Fruit fly (Drosophila melanogaster) whole organism, embryonic: Measurements from ENCODE around the gene CG31875.
A peak's percentile ranks its signal among the peaks of the same experiment; 100 is the strongest.

Experiments used
- Awh ChIP-seq: fragments of 200-800 bp; sonication (Bioruptor generic); IDR thresholded peaks from 2 replicates; pipeline ENCODE4, ENCODE4 v1.3.6; 2022; ENCODE audit warnings: missing biosample characterization, missing genetic modification characterization
- B-H2 ChIP-seq: fragments of 200-800 bp; sonication (Bioruptor generic); optimal IDR thresholded peaks from 2 replicates; lab custom pipeline; 2018; ENCODE audit warnings: missing biosample characterization, mild to moderate bottlenecking, missing genetic modification characterization
- CG10321 ChIP-seq: fragments of 200-800 bp; sonication (Bioruptor generic); IDR thresholded peaks from 2 replicates; pipeline ENCODE4 v1.3.6; 2022; ENCODE audit warnings: missing biosample characterization, missing genetic modification characterization
- CG12299 ChIP-seq: fragments of 200-800 bp; sonication (Bioruptor generic); optimal IDR thresholded peaks from 2 replicates; lab custom pipeline; 2018; ENCODE audit warnings: missing biosample characterization, mild to moderate bottlenecking, missing genetic modification characterization
- CG13296 ChIP-seq: fragments of 200-800 bp; sonication (Bioruptor generic); optimal IDR thresholded peaks from 3 replicates; lab custom pipeline; 2018; ENCODE audit warnings: missing biosample characterization, mild to moderate bottlenecking, missing genetic modification characterization
- CG14860 ChIP-seq: fragments of 200-800 bp; sonication (Bioruptor generic); IDR thresholded peaks from 3 replicates; pipeline ENCODE4 v1.3.6; 2022; ENCODE audit warnings: missing biosample characterization, missing genetic modification characterization; ENCODE audit not compliant: partially characterized antibody
- CG15479 ChIP-seq: fragments of 200-800 bp; sonication (Bioruptor generic); optimal IDR thresholded peaks from 3 replicates; lab custom pipeline; 2019; ENCODE audit warnings: missing biosample characterization, mild to moderate bottlenecking, missing genetic modification characterization, moderate library complexity
- CG1603 ChIP-seq: fragments of 200-800 bp; sonication (Bioruptor generic); optimal IDR thresholded peaks from 2 replicates; lab custom pipeline; 2019; ENCODE audit warnings: missing biosample characterization, mild to moderate bottlenecking, missing genetic modification characterization, moderate library complexity
- CG17359 ChIP-seq: fragments of 200-800 bp; sonication (Bioruptor generic); optimal IDR thresholded peaks from 3 replicates; lab custom pipeline; 2018; ENCODE audit warnings: missing biosample characterization, mild to moderate bottlenecking, missing genetic modification characterization, moderate library complexity
- CG3163 ChIP-seq: fragments of 200-800 bp; sonication (Bioruptor generic); optimal IDR thresholded peaks from 3 replicates; lab custom pipeline; 2016; ENCODE audit warnings: missing biosample characterization, missing genetic modification characterization
- CG33213 ChIP-seq: fragments of 200-800 bp; sonication (Bioruptor generic); optimal IDR thresholded peaks from 3 replicates; lab custom pipeline; 2016; ENCODE audit warnings: missing biosample characterization, missing genetic modification characterization
- CG3995 ChIP-seq: fragments of 200-800 bp; sonication (Bioruptor generic); optimal IDR thresholded peaks from 3 replicates; lab custom pipeline; 2016; ENCODE audit warnings: missing biosample characterization, missing genetic modification characterization
- CG4617 ChIP-seq: fragments of 200-800 bp; sonication (Bioruptor generic); optimal IDR thresholded peaks from 3 replicates; lab custom pipeline; 2016; ENCODE audit warnings: missing biosample characterization, missing genetic modification characterization, borderline replicate concordance
- CG4854 ChIP-seq: fragments of 200-800 bp; sonication (Bioruptor generic); optimal IDR thresholded peaks from 2 replicates; lab custom pipeline; 2016; ENCODE audit warnings: missing biosample characterization, missing genetic modification characterization, inconsistent platforms
- CG6689 ChIP-seq: fragments of 200-800 bp; sonication (Bioruptor generic); IDR thresholded peaks from 2 replicates; pipeline ENCODE4 v1.3.6; 2022; ENCODE audit warnings: missing biosample characterization, missing genetic modification characterization
- CG9727 ChIP-seq: fragments of 200-800 bp; sonication (Bioruptor generic); optimal IDR thresholded peaks from 3 replicates; lab custom pipeline; 2017; ENCODE audit warnings: missing biosample characterization, mild to moderate bottlenecking, missing genetic modification characterization
- CkIIα-i1 ChIP-seq: fragments of 200-800 bp; sonication (Bioruptor generic); IDR thresholded peaks from 2 replicates; pipeline ENCODE4 v1.3.6; 2022; ENCODE audit warnings: missing biosample characterization, missing genetic modification characterization
- CoRest ChIP-seq: fragments of 200-800 bp; sonication (Bioruptor generic); optimal IDR thresholded peaks from 3 replicates; lab custom pipeline; 2018; ENCODE audit warnings: missing biosample characterization, mild to moderate bottlenecking, missing genetic modification characterization, moderate library complexity
- Dek ChIP-seq: fragments of 200-800 bp; sonication (Bioruptor generic); optimal IDR thresholded peaks from 3 replicates; lab custom pipeline; 2019; ENCODE audit warnings: missing biosample characterization, mild to moderate bottlenecking, missing genetic modification characterization, moderate library complexity
- Dll ChIP-seq: fragments of 200-800 bp; sonication (Bioruptor generic); IDR thresholded peaks from 4 replicates; pipeline ENCODE4 v1.3.6; 2022; ENCODE audit warnings: missing biosample characterization, missing genetic modification characterization; ENCODE audit not compliant: partially characterized antibody
- GATAe ChIP-seq: fragments of 200-800 bp; sonication (Bioruptor generic); conservative IDR thresholded peaks from 2 replicates; pipeline ENCODE4 v1.3.6; 2022; ENCODE audit warnings: missing biosample characterization, missing genetic modification characterization
- H2.0 ChIP-seq: fragments of 200-800 bp; sonication (Bioruptor generic); IDR thresholded peaks from 2 replicates; pipeline ENCODE4 v1.3.6; 2022; ENCODE audit warnings: missing biosample characterization, missing genetic modification characterization
- Hey ChIP-seq: fragments of 200-800 bp; sonication (Bioruptor generic); optimal IDR thresholded peaks from 3 replicates; lab custom pipeline; 2018; ENCODE audit warnings: missing biosample characterization, mild to moderate bottlenecking, missing genetic modification characterization
- MESR4 ChIP-seq: fragments of 200-800 bp; sonication (Bioruptor generic); optimal IDR thresholded peaks from 2 replicates; lab custom pipeline; 2018; ENCODE audit warnings: missing biosample characterization, mild to moderate bottlenecking, missing genetic modification characterization, moderate library complexity
- MTF-1 ChIP-seq: fragments of 200-800 bp; sonication (Bioruptor generic); optimal IDR thresholded peaks from 2 replicates; lab custom pipeline; 2018; ENCODE audit warnings: missing biosample characterization, mild to moderate bottlenecking, missing genetic modification characterization, borderline replicate concordance
- Mes4 ChIP-seq: fragments of 200-800 bp; sonication (Bioruptor generic); optimal IDR thresholded peaks from 2 replicates; lab custom pipeline; 2016; ENCODE audit warnings: missing biosample characterization, missing genetic modification characterization
- NC2β ChIP-seq: fragments of 200-800 bp; sonication (Bioruptor generic); optimal IDR thresholded peaks from 2 replicates; lab custom pipeline; 2016; ENCODE audit warnings: missing biosample characterization, missing genetic modification characterization
- Ravus ChIP-seq: fragments of 200-800 bp; sonication (Bioruptor generic); IDR thresholded peaks from 2 replicates; pipeline ENCODE4 v1.3.6; 2022; ENCODE audit warnings: missing biosample characterization, missing genetic modification characterization
- Ssrp ChIP-seq: fragments of 200-800 bp; sonication (Bioruptor generic); optimal IDR thresholded peaks from 2 replicates; lab custom pipeline; 2018; ENCODE audit warnings: missing biosample characterization, mild to moderate bottlenecking, missing genetic modification characterization, moderate library complexity
- Xbp1 ChIP-seq: fragments of 200-800 bp; sonication (Bioruptor generic); optimal IDR thresholded peaks from 3 replicates; lab custom pipeline; 2016; ENCODE audit warnings: missing biosample characterization, mild to moderate bottlenecking, missing genetic modification characterization
- bigmax ChIP-seq: fragments of 200-800 bp; sonication (Bioruptor generic); optimal IDR thresholded peaks from 2 replicates; lab custom pipeline; 2018; ENCODE audit warnings: missing biosample characterization, mild to moderate bottlenecking, missing genetic modification characterization
- dimm ChIP-seq: fragments of 200-800 bp; sonication (Bioruptor generic); IDR thresholded peaks from 2 replicates; pipeline ENCODE4 v1.3.6; 2022; ENCODE audit warnings: missing biosample characterization, missing genetic modification characterization
- dmrt99B ChIP-seq: fragments of 200-800 bp; sonication (Bioruptor generic); optimal IDR thresholded peaks from 2 replicates; lab custom pipeline; 2018; ENCODE audit warnings: missing biosample characterization, mild to moderate bottlenecking, missing genetic modification characterization, moderate library complexity
- fd3F ChIP-seq: fragments of 200-800 bp; sonication (Bioruptor generic); optimal IDR thresholded peaks from 2 replicates; lab custom pipeline; 2018; ENCODE audit warnings: missing biosample characterization, mild to moderate bottlenecking, missing genetic modification characterization, moderate library complexity
- grau ChIP-seq: fragments of 200-800 bp; optimal IDR thresholded peaks from 3 replicates; lab custom pipeline; 2019; ENCODE audit warnings: missing biosample characterization, mild to moderate bottlenecking, missing genetic modification characterization, moderate library complexity
- hkb ChIP-seq, 2 experiments: fragments of 200-800 bp in 1 of 2; fragments of >200 bp in 1 of 2; sonication (Bioruptor generic) in 1 of 2; IDR thresholded peaks in 1 of 2; optimal IDR thresholded peaks in 1 of 2; 2 replicates each; pipeline versions ENCODE4 v1.3.6 to Lab custom; 2017 to 2022; ENCODE audit warnings: missing biosample characterization in 1 of 2, missing genetic modification characterization in 1 of 2
- jing ChIP-seq: fragments of 200-800 bp; sonication (Bioruptor generic); optimal IDR thresholded peaks from 2 replicates; lab custom pipeline; 2018; ENCODE audit warnings: missing biosample characterization, mild to moderate bottlenecking, missing genetic modification characterization
- kah ChIP-seq: fragments of 200-800 bp; sonication (Bioruptor generic); optimal IDR thresholded peaks from 2 replicates; lab custom pipeline; 2018; ENCODE audit warnings: missing biosample characterization, mild to moderate bottlenecking, missing genetic modification characterization
- maf-S ChIP-seq: fragments of 200-800 bp; sonication (Bioruptor generic); optimal IDR thresholded peaks from 2 replicates; lab custom pipeline; 2016; ENCODE audit warnings: missing biosample characterization, missing genetic modification characterization
- org-1 ChIP-seq: fragments of 200-800 bp; sonication (Bioruptor generic); optimal IDR thresholded peaks from 2 replicates; lab custom pipeline; 2017; ENCODE audit warnings: missing biosample characterization, missing genetic modification characterization
- phol ChIP-seq: fragments of 200-800 bp; sonication (Bioruptor generic); optimal IDR thresholded peaks from 3 replicates; lab custom pipeline; 2018; ENCODE audit warnings: missing biosample characterization, mild to moderate bottlenecking, missing genetic modification characterization, moderate library complexity
- pnt ChIP-seq: fragments of 200-800 bp; sonication (Bioruptor generic); optimal IDR thresholded peaks from 3 replicates; lab custom pipeline; 2016; ENCODE audit warnings: missing biosample characterization, missing genetic modification characterization
- sc ChIP-seq, 3 experiments: fragments of >200 bp in 2 of 3; fragments of 200-800 bp in 1 of 3; sonication (Bioruptor generic) in 1 of 3; optimal IDR thresholded peaks; 2 replicates in 2 of 3; 3 replicates in 1 of 3; lab custom pipeline; 2017; ENCODE audit warnings: mild to moderate bottlenecking in 1 of 3, missing biosample characterization in 1 of 3, missing genetic modification characterization in 1 of 3, missing genetic modification reagents in 1 of 3
- slp2 ChIP-seq: fragments of 200-800 bp; sonication (Bioruptor generic); optimal IDR thresholded peaks from 2 replicates; lab custom pipeline; 2016; ENCODE audit warnings: missing biosample characterization, missing genetic modification characterization
- sqz ChIP-seq: fragments of 200-800 bp; sonication (Bioruptor generic); optimal IDR thresholded peaks from 3 replicates; lab custom pipeline; 2018; ENCODE audit warnings: missing biosample characterization, mild to moderate bottlenecking, missing genetic modification characterization
- tx ChIP-seq: fragments of 200-800 bp; sonication (Bioruptor generic); optimal IDR thresholded peaks from 2 replicates; lab custom pipeline; 2016; ENCODE audit warnings: missing biosample characterization, missing genetic modification characterization
- usp ChIP-seq: fragments of >200 bp; optimal IDR thresholded peaks from 2 replicates; lab custom pipeline; 2017; ENCODE audit warnings: missing biosample characterization, missing genetic modification characterization
- wek ChIP-seq: fragments of 200-800 bp; sonication (Bioruptor generic); optimal IDR thresholded peaks from 3 replicates; lab custom pipeline; 2018; ENCODE audit warnings: missing biosample characterization, mild to moderate bottlenecking, missing genetic modification characterization, moderate library complexity

The CG31875 gene

dm6 chr2L:9956993-9957652, 45.4 kb downstream of the CG31875 start, which contains the start of the genes CG4658 and CG5846 (continued):
- TF ChIP-seq dimm (GFP tag; lab: Robert Waterston, UW) (peak; percentile 76), pnt (GFP tag; lab: Kevin White, UChicago) (peak; percentile 58), GATAe (GFP tag; lab: Robert Waterston, UW) (peak; percentile 81), CG15479 (no peak), slp2 (GFP tag; lab: Kevin White, UChicago) (peak; percentile 73), CG9727 (GFP tag; lab: Kevin White, UChicago) (peak; percentile 95), CG13296 (GFP tag; lab: Kevin White, UChicago) (peak; percentile 90), MESR4 (peak; percentile 60), grau (peak; percentile 94), phol (peak; percentile 96), Ravus (GFP tag; lab: Robert Waterston, UW) (peak; percentile 85), CG3163 (peak; percentile 29), CG3995 (peak; percentile 36), CG4617 (GFP tag; lab: Kevin White, UChicago) (peak; percentile 92), Dek (peak; percentile 93), B-H2 (GFP tag; lab: Kevin White, UChicago) (peak; percentile 85), Mes4 (peak; percentile 80), usp (GFP tag; lab: Kevin White, UChicago) (no peak), Ssrp (tag; lab: Kevin White, UChicago) (peak; percentile 95), CG1603 (peak; percentile 71), CG10321 (GFP tag; lab: Robert Waterston, UW) (peak; percentile 62; the same call in 1 of the 2 replicates), tx (GFP tag; lab: Kevin White, UChicago) (peak; percentile 45), Awh (GFP tag; lab: Robert Waterston, UW) (peak; percentile 97), fd3F (GFP tag; lab: Kevin White, UChicago) (peak; percentile 92), dmrt99B (tag; lab: Kevin White, UChicago) (peak; percentile 94), NC2β (GFP tag; lab: Kevin White, UChicago) (peak; percentile 84), CG14860 (no peak), CoRest (peak; percentile 96), Dll (GFP tag; lab: Robert Waterston, UW) (no peak; the same call in 3 of the 4 replicates), sc (optimal IDR thresholded peaks at IDR 0.05; lab: Kevin White, UChicago) (no peak), sc (GFP tag; optimal IDR thresholded peaks at IDR 0.05; lab: Kevin White, UChicago) (peak; percentile 82), CG12299 (peak; percentile 90), hkb (optimal IDR thresholded peaks at IDR 0.05; lab: Kevin White, UChicago) (no peak), hkb (GFP tag; IDR thresholded peaks at IDR 0.05; lab: Robert Waterston, UW) (peak; percentile 96), jing (GFP tag; lab: Kevin White, UChicago) (no peak), Hey (tag; lab: Kevin White, UChicago) (no peak), CkIIα-i1 (GFP tag; lab: Robert Waterston, UW) (no peak; the same call in 1 of the 2 replicates), kah (GFP tag; lab: Kevin White, UChicago) (peak; percentile 77), Xbp1 (GFP tag; lab: Kevin White, UChicago) (peak; percentile 97), wek (GFP tag; lab: Kevin White, UChicago) (peak; percentile 39), maf-S (GFP tag; lab: Kevin White, UChicago) (peak; percentile 62), CG33213 (peak; percentile 42), sqz (GFP tag; lab: Kevin White, UChicago) (peak; percentile 79), org-1 (GFP tag; lab: Kevin White, UChicago) (peak; percentile 85), CG6689 (GFP tag; lab: Robert Waterston, UW) (peak; percentile 97), bigmax (GFP tag; lab: Kevin White, UChicago) (peak; percentile 22), MTF-1 (peak; percentile 77), CG17359 (tag; lab: Kevin White, UChicago) (peak; percentile 96), CG4854 (GFP tag; lab: Kevin White, UChicago) (peak; percentile 75), H2.0 (GFP tag; lab: Robert Waterston, UW) (peak; percentile 91)
